Worm (Caenorhabditis elegans) whole organism, L1 larva: ENCODE data around the gene F07F6.4.
A peak's percentile ranks its signal among the peaks of the same experiment; 100 is the strongest.

Experiments
- C04F5.9 ChIP-seq: sonication (generic microtip); optimal IDR thresholded peaks from 2 replicates; lab custom pipeline; 2016; ENCODE audit warnings: missing genetic modification characterization, missing compliant biosample characterization
- C16A3.4 ChIP-seq: fragments of 150-350 bp; optimal IDR thresholded peaks from 2 replicates; lab custom pipeline; 2014; ENCODE audit warnings: missing biosample characterization, missing genetic modification characterization
- Y116A8C.19 ChIP-seq: sonication (generic microtip); optimal IDR thresholded peaks from 2 replicates; lab custom pipeline; 2016; ENCODE audit warnings: missing compliant biosample characterization, missing genetic modification characterization, borderline replicate concordance
- ama-1 ChIP-seq: fragments of 150-350 bp; optimal IDR thresholded peaks from 2 replicates; lab custom pipeline; 2014
- ceh-63 ChIP-seq: fragments of 200-800 bp; sonication (Bioruptor generic); optimal IDR thresholded peaks from 2 replicates; lab custom pipeline; 2018; ENCODE audit warnings: mild to moderate bottlenecking, missing genetic modification characterization, missing compliant biosample characterization
- dpl-1 ChIP-seq, 3 experiments: fragments of 150-350 bp in 2 of 3; sonication (generic microtip) in 1 of 3; optimal IDR thresholded peaks; 2 replicates each; lab custom pipeline; 2014 to 2017; ENCODE audit warnings: missing biosample characterization in 3 of 3, missing genetic modification characterization in 3 of 3, missing genetic modification reagents in 3 of 3
- efl-1 ChIP-seq, 4 experiments: fragments of 150-350 bp; optimal IDR thresholded peaks in 3 of 4; peaks in 1 of 4; 1 replicate in 1 of 4; 2 replicates in 3 of 4; lab custom pipeline; 2014; ENCODE audit warnings: missing biosample characterization in 2 of 4, missing genetic modification characterization in 2 of 4, missing genetic modification reagents in 2 of 4
- efl-3 ChIP-seq: fragments of 200-800 bp; sonication (Bioruptor generic); optimal IDR thresholded peaks from 2 replicates; lab custom pipeline; 2018; ENCODE audit warnings: mild to moderate bottlenecking, missing genetic modification characterization, missing compliant biosample characterization
- egl-27 ChIP-seq, 2 experiments: fragments of 150-350 bp in 1 of 2; sonication (generic microtip); optimal IDR thresholded peaks; 3 replicates each; lab custom pipeline; 2017 to 2018; ENCODE audit warnings: missing biosample characterization in 2 of 2, missing genetic modification characterization in 2 of 2, missing genetic modification reagents in 2 of 2
- elt-3 ChIP-seq, 6 experiments: fragments of 150-350 bp in 1 of 6; sonication (generic microtip); optimal IDR thresholded peaks; 2 replicates each; lab custom pipeline; 2017 to 2018; ENCODE audit warnings: missing biosample characterization in 6 of 6, missing genetic modification characterization in 6 of 6, inconsistent platforms in 1 of 6
- ets-5 ChIP-seq: fragments of 200-800 bp; sonication (Bioruptor generic); IDR thresholded peaks from 2 replicates; pipeline ENCODE4 v1.3.6; 2022; ENCODE audit warnings: missing genetic modification characterization, missing compliant biosample characterization
- hpl-2 ChIP-seq: fragments of 150-350 bp; optimal IDR thresholded peaks from 2 replicates; lab custom pipeline; 2014; ENCODE audit warnings: missing biosample characterization, missing genetic modification reagents, missing genetic modification characterization
- irx-1 ChIP-seq: sonication (generic microtip); optimal IDR thresholded peaks from 2 replicates; lab custom pipeline; 2016; ENCODE audit warnings: missing genetic modification characterization, missing compliant biosample characterization
- isw-1 ChIP-seq: fragments of 200-800 bp; sonication (Bioruptor generic); IDR thresholded peaks from 2 replicates; pipeline ENCODE4 v1.3.6; 2022; ENCODE audit warnings: missing genetic modification characterization, missing compliant biosample characterization
- lin-13 ChIP-seq: fragments of 150-350 bp; optimal IDR thresholded peaks from 2 replicates; lab custom pipeline; 2014; ENCODE audit warnings: missing biosample characterization, missing genetic modification reagents, missing genetic modification characterization
- lin-14 ChIP-seq: fragments of 200-800 bp; sonication (Bioruptor generic); optimal IDR thresholded peaks from 2 replicates; lab custom pipeline; 2018; ENCODE audit warnings: mild to moderate bottlenecking, missing genetic modification characterization, moderate library complexity, missing compliant biosample characterization
- lin-15B ChIP-seq: fragments of 150-350 bp; sonication (generic microtip); optimal IDR thresholded peaks from 3 replicates; lab custom pipeline; 2014; ENCODE audit warnings: missing biosample characterization, missing genetic modification characterization
- lin-35 ChIP-seq, 2 experiments: fragments of 150-350 bp; optimal IDR thresholded peaks; 2 replicates each; lab custom pipeline; 2014; ENCODE audit warnings: missing biosample characterization in 2 of 2, missing genetic modification characterization in 2 of 2, missing genetic modification reagents in 2 of 2
- lsy-2 ChIP-seq, 2 experiments: fragments of 150-350 bp; optimal IDR thresholded peaks; 2 replicates each; lab custom pipeline; 2014; ENCODE audit warnings: missing biosample characterization in 2 of 2, missing genetic modification characterization in 2 of 2
- mef-2 ChIP-seq: fragments of 150-350 bp; optimal IDR thresholded peaks from 2 replicates; lab custom pipeline; 2014; ENCODE audit warnings: missing biosample characterization, missing genetic modification characterization
- mep-1 ChIP-seq: fragments of 150-350 bp; optimal IDR thresholded peaks from 2 replicates; lab custom pipeline; 2014; ENCODE audit warnings: missing biosample characterization, missing genetic modification characterization
- nhr-20 ChIP-seq: sonication (generic microtip); optimal IDR thresholded peaks from 2 replicates; lab custom pipeline; 2016; ENCODE audit warnings: mild to moderate bottlenecking, missing genetic modification characterization, missing compliant biosample characterization
- nhr-28 ChIP-seq: fragments of 150-350 bp; optimal IDR thresholded peaks from 2 replicates; lab custom pipeline; 2014; ENCODE audit warnings: missing biosample characterization, missing genetic modification characterization
- nhr-47 ChIP-seq: sonication (generic microtip); optimal IDR thresholded peaks from 2 replicates; lab custom pipeline; 2016; ENCODE audit warnings: mild to moderate bottlenecking, missing genetic modification characterization, moderate library complexity, missing compliant biosample characterization
- nhr-71 ChIP-seq: sonication (generic microtip); optimal IDR thresholded peaks from 2 replicates; lab custom pipeline; 2016; ENCODE audit warnings: mild to moderate bottlenecking, missing genetic modification characterization, moderate library complexity, missing compliant biosample characterization
- nhr-76 ChIP-seq: sonication (generic microtip); optimal IDR thresholded peaks from 2 replicates; lab custom pipeline; 2017; ENCODE audit warnings: missing biosample characterization, missing genetic modification characterization
- nhr-84 ChIP-seq: sonication (generic microtip); optimal IDR thresholded peaks from 2 replicates; lab custom pipeline; 2017; ENCODE audit warnings: missing biosample characterization, missing genetic modification characterization
- nhr-85 ChIP-seq: sonication (generic microtip); peaks from one replicate; lab custom pipeline; 2016; ENCODE audit warnings: missing genetic modification characterization, inconsistent platforms, missing compliant biosample characterization
- nhr-90 ChIP-seq: sonication (generic microtip); optimal IDR thresholded peaks from 2 replicates; lab custom pipeline; 2016; ENCODE audit warnings: mild to moderate bottlenecking, missing genetic modification characterization, missing compliant biosample characterization; ENCODE audit not compliant: poor library complexity
- pag-3 ChIP-seq: sonication (generic microtip); optimal IDR thresholded peaks from 2 replicates; lab custom pipeline; 2017; ENCODE audit warnings: missing genetic modification characterization, mild to moderate bottlenecking, missing compliant biosample characterization, antibody characterized with exemption, borderline replicate concordance; ENCODE audit not compliant: insufficient read depth
- pax-3 ChIP-seq: fragments of 200-800 bp; sonication (Bioruptor generic); optimal IDR thresholded peaks from 2 replicates; lab custom pipeline; 2018; ENCODE audit warnings: mild to moderate bottlenecking, missing genetic modification characterization, moderate library complexity, missing compliant biosample characterization
- pqm-1 ChIP-seq: sonication (generic microtip); optimal IDR thresholded peaks from 3 replicates; lab custom pipeline; 2017; ENCODE audit warnings: missing biosample characterization, missing genetic modification characterization
- rnt-1 ChIP-seq: sonication (generic microtip); optimal IDR thresholded peaks from 2 replicates; lab custom pipeline; 2016; ENCODE audit warnings: mild to moderate bottlenecking, missing genetic modification characterization, moderate library complexity, missing compliant biosample characterization
- skn-1 ChIP-seq: fragments of 150-350 bp; optimal IDR thresholded peaks from 2 replicates; lab custom pipeline; 2014; ENCODE audit warnings: missing biosample characterization, missing genetic modification characterization
- snu-23 ChIP-seq: sonication (generic microtip); optimal IDR thresholded peaks from 2 replicates; lab custom pipeline; 2016; ENCODE audit warnings: missing genetic modification characterization, missing compliant biosample characterization
- sox-4 ChIP-seq: sonication (generic microtip); optimal IDR thresholded peaks from 2 replicates; lab custom pipeline; 2016; ENCODE audit warnings: missing genetic modification characterization, missing compliant biosample characterization
- sptf-1 ChIP-seq: fragments of 150-350 bp; optimal IDR thresholded peaks from 2 replicates; lab custom pipeline; 2014; ENCODE audit warnings: missing biosample characterization, missing genetic modification characterization
- sup-37 ChIP-seq: fragments of 200-800 bp; sonication (Bioruptor generic); optimal IDR thresholded peaks from 2 replicates; lab custom pipeline; 2018; ENCODE audit warnings: mild to moderate bottlenecking, missing genetic modification characterization, missing compliant biosample characterization
- unc-62 ChIP-seq: fragments of 150-350 bp; optimal IDR thresholded peaks from 2 replicates; lab custom pipeline; 2014; ENCODE audit warnings: missing biosample characterization, missing genetic modification reagents, missing genetic modification characterization
- unc-86 ChIP-seq: sonication (generic microtip); optimal IDR thresholded peaks from 2 replicates; lab custom pipeline; 2016; ENCODE audit warnings: missing genetic modification characterization, missing compliant biosample characterization
- unc-98 ChIP-seq: fragments of 200-800 bp; sonication (Bioruptor generic); IDR thresholded peaks from 2 replicates; pipeline ENCODE4 v1.3.6; 2022; ENCODE audit warnings: missing genetic modification characterization, missing compliant biosample characterization
- vab-15 ChIP-seq: sonication (generic microtip); optimal IDR thresholded peaks from 2 replicates; lab custom pipeline; 2017; ENCODE audit warnings: missing genotype, mild to moderate bottlenecking, missing genetic modification characterization, missing compliant biosample characterization
- xbp-1 ChIP-seq: sonication (generic microtip); optimal IDR thresholded peaks from 2 replicates; lab custom pipeline; 2016; ENCODE audit warnings: missing genetic modification characterization, missing compliant biosample characterization

The F07F6.4 gene

ce11 chrII:5379614-5380077 is 49.7 kb downstream of the F07F6.4 start, which contains the start of gene pkc-3 (continued):
- no peak for TF ChIP-seq vab-15 (tag; lab: Kevin White, UChicago)
- TF ChIP-seq nhr-20 (tag; lab: Kevin White, UChicago), result peak; percentile 81
- TF ChIP-seq mep-1 (tag; lab: Kevin White, UChicago), result peak; percentile 70
- TF ChIP-seq efl-3, result no peak
- peak; percentile 53 to 54 for TF ChIP-seq efl-1 (optimal IDR thresholded peaks at IDR 0.05; lab: Kevin White, UChicago)
- peak; percentile 21 to 95 for TF ChIP-seq efl-1 (GFP tag; optimal IDR thresholded peaks at IDR 0.05 in 1 of 2; lab: Kevin White, UChicago)
- TF ChIP-seq lin-15B (tag; lab: Kevin White, UChicago), result peak; percentile 17
- peak; percentile 30 for TF ChIP-seq xbp-1 (tag; lab: Kevin White, UChicago)
- TF ChIP-seq nhr-76 (tag; lab: Kevin White, UChicago), result no peak
- peak; percentile 25 to 81 for TF ChIP-seq lin-35 (GFP tag; optimal IDR thresholded peaks at IDR 0.05; lab: Kevin White, UChicago)
- TF ChIP-seq isw-1, result no peak

ce11 chrII:5378239-5378521 is 51.2 kb downstream of the F07F6.4 start:
- TF ChIP-seq unc-98 (GFP tag; lab: Robert Waterston, UW) (no peak), lin-13 (GFP tag; lab: Kevin White, UChicago) (no peak), ceh-63 (no peak), hpl-2 (GFP tag; lab: Kevin White, UChicago) (no peak), Y116A8C.19 (tag; lab: Kevin White, UChicago) (no peak), xbp-1 (tag; lab: Kevin White, UChicago) (peak; percentile 13), lin-14 (peak; percentile 17), ets-5 (GFP tag; lab: Robert Waterston, UW) (no peak), rnt-1 (tag; lab: Kevin White, UChicago) (peak; percentile 12), unc-86 (no peak), pqm-1 (tag; lab: Kevin White, UChicago) (no peak), sox-4 (tag; lab: Kevin White, UChicago) (no peak), nhr-20 (tag; lab: Kevin White, UChicago) (peak; percentile 60), efl-1 (optimal IDR thresholded peaks at IDR 0.05; lab: Kevin White, UChicago) (no peak), efl-1 (GFP tag; optimal IDR thresholded peaks at IDR 0.05 in 1 of 2; lab: Kevin White, UChicago) (no peak), nhr-71 (peak; percentile 64), pax-3 (tag; lab: Kevin White, UChicago) (no peak), elt-3 (tag; optimal IDR thresholded peaks at IDR 0.05; lab: Kevin White, UChicago) (peak in 1 of 6 experiments; percentile 37), ama-1 (lab: Kevin White, UChicago) (no peak), nhr-84 (tag; lab: Kevin White, UChicago) (no peak), unc-62 (GFP tag; lab: Kevin White, UChicago) (no peak), sptf-1 (tag; lab: Kevin White, UChicago) (no peak), dpl-1 (GFP tag; optimal IDR thresholded peaks at IDR 0.05; lab: Kevin White, UChicago) (peak in 1 of 3 experiments; percentile 16), C16A3.4 (tag; lab: Kevin White, UChicago) (no peak), pag-3 (tag; lab: Kevin White, UChicago) (no peak), snu-23 (GFP tag; lab: Kevin White, UChicago) (peak; percentile 35), mef-2 (tag; lab: Kevin White, UChicago) (no peak), lin-35 (GFP tag; optimal IDR thresholded peaks at IDR 0.05; lab: Kevin White, UChicago) (peak; percentile 13 to 47), lsy-2 (tag; optimal IDR thresholded peaks at IDR 0.05; lab: Kevin White, UChicago) (no peak), lin-15B (tag; lab: Kevin White, UChicago) (no peak), nhr-28 (tag; lab: Kevin White, UChicago) (no peak), sup-37 (GFP tag; lab: Kevin White, UChicago) (no peak), egl-27 (tag; optimal IDR thresholded peaks at IDR 0.05; lab: Kevin White, UChicago) (no peak), efl-3 (no peak), nhr-90 (tag; lab: Kevin White, UChicago) (peak; percentile 25), irx-1 (tag; lab: Kevin White, UChicago) (no peak), skn-1 (tag; lab: Kevin White, UChicago) (peak; percentile 92), nhr-47 (tag; lab: Kevin White, UChicago) (peak; percentile 22), C04F5.9 (tag; lab: Kevin White, UChicago) (no peak), nhr-85 (peak; percentile 80)
